Fruit fly (Drosophila melanogaster) whole organism, adult: ENCODE data around the gene zfh1.

ENCODE experiments used
- CG11617 ChIP-seq: fragments of 200-800 bp; sonication (Bioruptor generic); optimal IDR thresholded peaks from 2 replicates; lab custom pipeline; 2017; ENCODE audit warnings: mild to moderate bottlenecking, missing biosample characterization, missing genetic modification reagents, missing genetic modification characterization
- CG12768 ChIP-seq: fragments of 200-800 bp; sonication (Bioruptor generic); optimal IDR thresholded peaks from 2 replicates; lab custom pipeline; 2017; ENCODE audit warnings: missing biosample characterization, missing genetic modification characterization, mild to moderate bottlenecking, moderate library complexity, missing genetic modification reagents
- Clk ChIP-seq: fragments of 200-800 bp; sonication (Bioruptor generic); optimal IDR thresholded peaks from 2 replicates; lab custom pipeline; 2017; ENCODE audit warnings: missing biosample characterization, missing genetic modification characterization
- Crg-1 ChIP-seq: fragments of 200-800 bp; sonication (Bioruptor generic); optimal IDR thresholded peaks from 2 replicates; lab custom pipeline; 2016; ENCODE audit warnings: missing biosample characterization, missing genetic modification characterization
- ovo ChIP-seq: fragments of 200-800 bp; sonication (Bioruptor generic); optimal IDR thresholded peaks from 2 replicates; lab custom pipeline; 2016; ENCODE audit warnings: missing biosample characterization, missing genetic modification characterization
- tj ChIP-seq: fragments of 200-800 bp; sonication (Bioruptor generic); optimal IDR thresholded peaks from 3 replicates; lab custom pipeline; 2017; ENCODE audit warnings: missing biosample characterization, mild to moderate bottlenecking, missing genetic modification characterization, moderate library complexity
- toe ChIP-seq: fragments of 200-800 bp; sonication (Bioruptor generic); optimal IDR thresholded peaks from 2 replicates; lab custom pipeline; 2016; ENCODE audit warnings: missing biosample characterization, missing genetic modification characterization

dm6 chr3R:30810274-30810813 lies 44.6 kb downstream of the zfh1 start:
- no peak for TF ChIP-seq Clk (GFP tag; lab: Kevin White, UChicago)
- TF ChIP-seq toe (GFP tag; lab: Kevin White, UChicago) = no peak
- TF ChIP-seq tj = no peak
- TF ChIP-seq Crg-1 (GFP tag; lab: Kevin White, UChicago) = no peak
- TF ChIP-seq ovo (GFP tag; lab: Kevin White, UChicago) = no peak
- TF ChIP-seq CG11617 (GFP tag; lab: Kevin White, UChicago) = no peak
- no peak for TF ChIP-seq CG12768
